Worm (Caenorhabditis elegans) whole organism, L1 larva: ENCODE data around the gene prx-19.

Experiments used
- egl-27 ChIP-seq, 2 experiments: fragments of 150-350 bp in 1 of 2; sonication (generic microtip); optimal IDR thresholded peaks; 3 replicates each; lab custom pipeline; 2017 to 2018; ENCODE audit warnings: missing biosample characterization in 2 of 2, missing genetic modification characterization in 2 of 2, missing genetic modification reagents in 2 of 2
- nhr-11 ChIP-seq: fragments of 150-350 bp; optimal IDR thresholded peaks from 2 replicates; lab custom pipeline; 2014; ENCODE audit warnings: missing biosample characterization, missing genetic modification characterization
- nhr-237 ChIP-seq: fragments of 150-350 bp; optimal IDR thresholded peaks from 2 replicates; lab custom pipeline; 2014; ENCODE audit warnings: missing biosample characterization, missing genetic modification characterization

DNA sequence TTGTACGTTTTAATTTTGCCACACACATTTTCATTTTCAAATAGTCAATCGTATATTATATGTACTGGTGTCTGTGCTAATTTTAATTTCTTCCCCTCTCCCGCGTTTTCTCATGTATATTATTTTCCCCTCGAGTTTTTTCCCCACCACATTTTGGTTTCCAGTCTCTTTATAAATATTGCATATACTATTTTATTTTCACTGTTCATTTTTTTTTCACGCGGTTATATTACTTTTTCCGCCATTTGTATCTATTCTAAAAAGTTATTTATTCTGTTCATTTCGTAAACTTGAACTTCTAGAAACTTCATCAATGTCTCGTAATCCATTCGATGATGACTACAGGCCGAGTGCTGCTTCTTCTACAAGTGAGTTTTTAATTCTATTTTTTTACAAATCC is 33.1 kb downstream of the prx-19 start, which contains the start of gene snap-29:
- TF ChIP-seq nhr-11 = no peak
- no peak for TF ChIP-seq egl-27 (tag; optimal IDR thresholded peaks at IDR 0.05; lab: Kevin White, UChicago)
- TF ChIP-seq nhr-237 (tag; lab: Kevin White, UChicago) = no peak
